Worm (Caenorhabditis elegans) whole organism, L4 larva: ENCODE results near the gene cca-1.

Source experiments
- F10B5.3 ChIP-seq: sonication (generic microtip); optimal IDR thresholded peaks from 2 replicates; lab custom pipeline; 2016; ENCODE audit warnings: mild to moderate bottlenecking, missing genetic modification characterization, missing compliant biosample characterization
- F26F4.8 ChIP-seq: fragments of 200-800 bp; sonication (Bioruptor generic); conservative IDR thresholded peaks from 2 replicates; pipeline ENCODE4 v1.3.6; 2022; ENCODE audit warnings: missing genetic modification characterization, missing compliant biosample characterization
- F37D6.2 ChIP-seq: sonication (generic microtip); optimal IDR thresholded peaks from 2 replicates; lab custom pipeline; 2016; ENCODE audit warnings: mild to moderate bottlenecking, missing genetic modification characterization, missing compliant biosample characterization
- F44E2.7 ChIP-seq: fragments of 200-800 bp; sonication (Bioruptor generic); IDR thresholded peaks from 2 replicates; pipeline ENCODE4 v2.1.2; 2022; ENCODE audit warnings: missing genetic modification characterization, missing compliant biosample characterization
- R02D3.7 ChIP-seq: fragments of 150-350 bp; sonication (generic microtip); optimal IDR thresholded peaks from 3 replicates; lab custom pipeline; 2014; ENCODE audit warnings: missing biosample characterization, missing genetic modification characterization
- T20F7.1 ChIP-seq: fragments of 200-800 bp; sonication (Bioruptor generic); optimal IDR thresholded peaks from 2 replicates; lab custom pipeline; 2018; ENCODE audit warnings: mild to moderate bottlenecking, missing genetic modification characterization, missing compliant biosample characterization
- Y105C5A.15 ChIP-seq: fragments of 200-800 bp; sonication (Bioruptor generic); IDR thresholded peaks from 2 replicates; pipeline ENCODE4 v1.3.6; 2022; ENCODE audit warnings: missing genetic modification characterization, missing compliant biosample characterization
- Y5F2A.4 ChIP-seq: fragments of 200-800 bp; sonication (Bioruptor generic); optimal IDR thresholded peaks from 2 replicates; lab custom pipeline; 2018; ENCODE audit warnings: mild to moderate bottlenecking, missing genetic modification characterization, missing compliant biosample characterization
- Y75B8A.6 ChIP-seq: fragments of 200-800 bp; sonication (Bioruptor generic); IDR thresholded peaks from 2 replicates; pipeline ENCODE4 v1.3.6; 2022; ENCODE audit warnings: missing genetic modification reagents, missing genetic modification characterization, missing compliant biosample characterization
- ZK546.5 ChIP-seq, 2 experiments: sonication (generic microtip); optimal IDR thresholded peaks; 2 replicates each; lab custom pipeline; 2017; ENCODE audit warnings: missing biosample characterization in 2 of 2, missing genetic modification characterization in 2 of 2
- aly-2 ChIP-seq: sonication (generic microtip); optimal IDR thresholded peaks from 2 replicates; lab custom pipeline; 2018; ENCODE audit warnings: missing biosample characterization, missing genetic modification characterization
- arid-1 ChIP-seq: fragments of 200-800 bp; sonication (Bioruptor generic); conservative IDR thresholded peaks from 2 replicates; pipeline ENCODE4 v1.3.6; 2022; ENCODE audit warnings: missing genetic modification reagents, missing genetic modification characterization, missing compliant biosample characterization
- ceh-20 ChIP-seq: fragments of 200-800 bp; sonication (Bioruptor generic); IDR thresholded peaks from 2 replicates; pipeline ENCODE4 v1.3.6; 2022; ENCODE audit warnings: missing genetic modification reagents, missing genetic modification characterization, missing compliant biosample characterization
- ctbp-1 ChIP-seq: fragments of 200-800 bp; sonication (Bioruptor generic); IDR thresholded peaks from 2 replicates; pipeline ENCODE4 v1.3.6; 2022; ENCODE audit warnings: missing genetic modification reagents, missing genetic modification characterization, missing compliant biosample characterization
- daf-19 ChIP-seq: fragments of 200-800 bp; sonication (Bioruptor generic); conservative IDR thresholded peaks from 2 replicates; pipeline ENCODE4 v1.3.6; 2022; ENCODE audit warnings: missing genetic modification characterization, missing compliant biosample characterization
- daf-8 ChIP-seq: fragments of 200-800 bp; sonication (Bioruptor generic); IDR thresholded peaks from 2 replicates; pipeline ENCODE4 v1.3.6; 2022; ENCODE audit warnings: missing genetic modification characterization, missing compliant biosample characterization
- duxl-1 ChIP-seq: sonication (generic microtip); optimal IDR thresholded peaks from 2 replicates; lab custom pipeline; 2016; ENCODE audit warnings: mild to moderate bottlenecking, missing genetic modification characterization, moderate library complexity, missing compliant biosample characterization; ENCODE audit not compliant: poor library complexity
- dve-1 ChIP-seq: sonication (generic microtip); optimal IDR thresholded peaks from 2 replicates; lab custom pipeline; 2017; ENCODE audit warnings: antibody characterized with exemption, mild to moderate bottlenecking, missing genetic modification characterization, missing compliant biosample characterization; ENCODE audit not compliant: insufficient read depth
- egl-27 ChIP-seq: sonication (generic microtip); optimal IDR thresholded peaks from 3 replicates; lab custom pipeline; 2017; ENCODE audit warnings: missing biosample characterization, missing genetic modification reagents, missing genetic modification characterization
- egl-43 ChIP-seq: fragments of 200-800 bp; sonication (Bioruptor generic); IDR thresholded peaks from 2 replicates; pipeline ENCODE4 v1.3.6; 2022; ENCODE audit warnings: missing genetic modification reagents, missing genetic modification characterization, missing compliant biosample characterization
- fkh-10 ChIP-seq: fragments of 150-350 bp; optimal IDR thresholded peaks from 2 replicates; lab custom pipeline; 2014; ENCODE audit warnings: missing biosample characterization, missing genetic modification reagents, missing genetic modification characterization
- hlh-30 ChIP-seq: sonication (generic microtip); optimal IDR thresholded peaks from 2 replicates; lab custom pipeline; 2017; ENCODE audit warnings: antibody characterized with exemption, mild to moderate bottlenecking, missing genetic modification characterization, missing compliant biosample characterization; ENCODE audit not compliant: insufficient read depth
- lim-7 ChIP-seq: fragments of 200-800 bp; sonication (Bioruptor generic); IDR thresholded peaks from 2 replicates; pipeline ENCODE4 v1.3.6; 2022; ENCODE audit warnings: missing genetic modification characterization, missing compliant biosample characterization
- lin-13 ChIP-seq: fragments of 150-350 bp; optimal IDR thresholded peaks from 2 replicates; lab custom pipeline; 2014; ENCODE audit warnings: missing biosample characterization, missing genetic modification reagents, missing genetic modification characterization
- lin-39 ChIP-seq: fragments of 150-350 bp; optimal IDR thresholded peaks from 2 replicates; lab custom pipeline; 2014; ENCODE audit warnings: missing biosample characterization, missing genetic modification reagents, missing genetic modification characterization
- lsy-2 ChIP-seq, 2 experiments: fragments of 150-350 bp in 1 of 2; sonication (generic microtip) in 1 of 2; optimal IDR thresholded peaks; 2 replicates each; lab custom pipeline; 2014 to 2017; ENCODE audit warnings: missing biosample characterization in 2 of 2, missing genetic modification characterization in 2 of 2
- madf-9 ChIP-seq: fragments of 200-800 bp; sonication (Bioruptor generic); conservative IDR thresholded peaks from 2 replicates; pipeline ENCODE4 v1.3.6; 2022; ENCODE audit warnings: missing genetic modification reagents, missing genetic modification characterization, missing compliant biosample characterization
- mxl-2 ChIP-seq: fragments of 200-800 bp; sonication (Bioruptor generic); conservative IDR thresholded peaks from 2 replicates; pipeline ENCODE4 v1.3.6; 2022; ENCODE audit warnings: missing genetic modification reagents, missing genetic modification characterization, missing compliant biosample characterization
- nhr-102 ChIP-seq: sonication (generic microtip); optimal IDR thresholded peaks from 2 replicates; lab custom pipeline; 2016; ENCODE audit warnings: mild to moderate bottlenecking, missing genetic modification characterization, moderate library complexity, missing compliant biosample characterization
- nhr-237 ChIP-seq: sonication (generic microtip); optimal IDR thresholded peaks from 2 replicates; lab custom pipeline; 2017; ENCODE audit warnings: missing biosample characterization, missing genetic modification characterization
- nhr-41 ChIP-seq: fragments of 200-800 bp; sonication (Bioruptor generic); IDR thresholded peaks from 2 replicates; pipeline ENCODE4 v1.3.6; 2022; ENCODE audit warnings: missing genetic modification reagents, missing genetic modification characterization, missing compliant biosample characterization
- pha-4 ChIP-seq, 2 experiments: fragments of 150-350 bp in 1 of 2; fragments of 200-800 bp in 1 of 2; sonication (Bioruptor generic) in 1 of 2; IDR thresholded peaks in 1 of 2; optimal IDR thresholded peaks in 1 of 2; 2 replicates each; pipeline versions ENCODE4 v1.3.6 to Lab custom; 2014 to 2022; ENCODE audit warnings: missing genetic modification characterization in 2 of 2, missing genetic modification reagents in 2 of 2, missing biosample characterization in 1 of 2, missing compliant biosample characterization in 1 of 2
- php-3 ChIP-seq: fragments of 200-800 bp; sonication (Bioruptor generic); IDR thresholded peaks from 2 replicates; pipeline ENCODE4 v1.3.6; 2022; ENCODE audit warnings: missing genetic modification reagents, missing genetic modification characterization, missing compliant biosample characterization
- pqm-1 ChIP-seq: sonication (generic microtip); optimal IDR thresholded peaks from 2 replicates; lab custom pipeline; 2017; ENCODE audit warnings: missing biosample characterization, missing genetic modification characterization
- sdz-12 ChIP-seq: fragments of 200-800 bp; sonication (Bioruptor generic); optimal IDR thresholded peaks from 2 replicates; lab custom pipeline; 2018; ENCODE audit warnings: mild to moderate bottlenecking, missing genetic modification characterization, missing compliant biosample characterization
- set-16 ChIP-seq: fragments of 200-800 bp; sonication (Bioruptor generic); IDR thresholded peaks from 2 replicates; pipeline ENCODE4 v1.3.6; 2022; ENCODE audit warnings: missing genetic modification reagents, missing genetic modification characterization, missing compliant biosample characterization
- snpc-1.2 ChIP-seq: fragments of 200-800 bp; sonication (Bioruptor generic); IDR thresholded peaks from 2 replicates; pipeline ENCODE4 v1.3.6; 2022; ENCODE audit warnings: missing genetic modification reagents, missing genetic modification characterization, missing compliant biosample characterization
- spr-3 ChIP-seq: fragments of 200-800 bp; sonication (Bioruptor generic); optimal IDR thresholded peaks from 2 replicates; lab custom pipeline; 2018; ENCODE audit warnings: mild to moderate bottlenecking, missing genetic modification characterization, missing compliant biosample characterization
- unc-62 ChIP-seq, 3 experiments: fragments of 150-350 bp in 1 of 3; sonication (generic microtip); optimal IDR thresholded peaks in 2 of 3; peaks in 1 of 3; 1 replicate in 1 of 3; 2 replicates in 2 of 3; lab custom pipeline; 2014 to 2017; ENCODE audit warnings: missing biosample characterization in 3 of 3, missing genetic modification characterization in 3 of 3, missing genetic modification reagents in 3 of 3, missing genotype in 1 of 3
- vab-7 ChIP-seq: fragments of 200-800 bp; sonication (Bioruptor generic); IDR thresholded peaks from 2 replicates; pipeline ENCODE4 v1.3.6; 2022; ENCODE audit warnings: missing genetic modification reagents, missing genetic modification characterization, missing compliant biosample characterization
- zfp-2 ChIP-seq: sonication (generic microtip); optimal IDR thresholded peaks from 2 replicates; lab custom pipeline; 2016; ENCODE audit warnings: mild to moderate bottlenecking, missing genetic modification characterization, missing compliant biosample characterization
- zfp-3 ChIP-seq: fragments of 200-800 bp; sonication (Bioruptor generic); conservative IDR thresholded peaks from 2 replicates; pipeline ENCODE4 v1.3.6; 2022; ENCODE audit warnings: missing genetic modification reagents, missing genetic modification characterization, missing compliant biosample characterization
- zip-2 ChIP-seq: fragments of 150-350 bp; optimal IDR thresholded peaks from 2 replicates; lab custom pipeline; 2014; ENCODE audit warnings: missing biosample characterization, missing genetic modification characterization
- ztf-11 ChIP-seq: fragments of 150-350 bp; optimal IDR thresholded peaks from 2 replicates; lab custom pipeline; 2014; ENCODE audit warnings: missing biosample characterization, missing genetic modification characterization

The cca-1 gene

ce11 chrX:7915616-7916015 lies 39.9 kb upstream of the cca-1 start:
- TF ChIP-seq spr-3 (no peak), ZK546.5 (tag; optimal IDR thresholded peaks at IDR 0.05; lab: Kevin White, UChicago) (no peak), zfp-3 (GFP tag; lab: Robert Waterston, UW) (no peak), set-16 (no peak), aly-2 (no peak), F26F4.8 (GFP tag; lab: Robert Waterston, UW) (no peak), zip-2 (tag; lab: Kevin White, UChicago) (no peak), pqm-1 (no peak)

- no peak for TF ChIP-seq set-16
- peak in 1 of 2 experiments; percentile 78 for TF ChIP-seq unc-62 (GFP tag; optimal IDR thresholded peaks at IDR 0.05 in 1 of 2; lab: Kevin White, UChicago)
- no peak for TF ChIP-seq unc-62 (tag; optimal IDR thresholded peaks at IDR 0.05; lab: Kevin White, UChicago)
Measured at ce11 chrX:7913830-7914229, 38.1 kb upstream of the cca-1 start, which contains the start of gene C39D10.7. Gene C39D10.7 (minus strand): TSS chrX:7913930.

- TF ChIP-seq T20F7.1 (peak; percentile 34), Y105C5A.15 (GFP tag; lab: Robert Waterston, UW) (no peak), F44E2.7 (GFP tag; lab: Robert Waterston, UW) (no peak), nhr-237 (tag; lab: Kevin White, UChicago) (no peak), Y5F2A.4 (GFP tag; lab: Kevin White, UChicago) (no peak), snpc-1.2 (GFP tag; lab: Robert Waterston, UW) (peak; percentile 66), arid-1 (GFP tag; lab: Robert Waterston, UW) (0 out of 2 replicates have a peak, but pooled peaks have one; percentile 49), lsy-2 (tag; optimal IDR thresholded peaks at IDR 0.05; lab: Kevin White, UChicago) (no peak), lin-13 (GFP tag; lab: Kevin White, UChicago) (peak; percentile 5), egl-27 (tag; lab: Kevin White, UChicago) (no peak), unc-62 (GFP tag; optimal IDR thresholded peaks at IDR 0.05 in 1 of 2; lab: Kevin White, UChicago) (peak in 1 of 2 experiments; percentile 96), unc-62 (tag; optimal IDR thresholded peaks at IDR 0.05; lab: Kevin White, UChicago) (no peak), ctbp-1 (GFP tag; lab: Robert Waterston, UW) (0 out of 2 replicates have a peak, but pooled peaks have one; percentile 25), mxl-2 (no peak), vab-7 (GFP tag; lab: Robert Waterston, UW) (peak; percentile 79), daf-19 (GFP tag; lab: Robert Waterston, UW) (0 out of 2 replicates have a peak, but pooled peaks have one; percentile 30), egl-43 (GFP tag; lab: Robert Waterston, UW) (peak; percentile 73), dve-1 (tag; lab: Kevin White, UChicago) (no peak), daf-8 (no peak), Y75B8A.6 (GFP tag; lab: Robert Waterston, UW) (0 out of 2 replicates have a peak, but pooled peaks have one; percentile 26), lin-39 (tag; lab: Kevin White, UChicago) (no peak), madf-9 (GFP tag; lab: Robert Waterston, UW) (peak; percentile 12; the same call in 1 of the 2 replicates), F10B5.3 (tag; lab: Kevin White, UChicago) (no peak), php-3 (GFP tag; lab: Robert Waterston, UW) (0 out of 2 replicates have a peak, but pooled peaks have one; percentile 29), hlh-30 (tag; lab: Kevin White, UChicago) (peak; percentile 16), fkh-10 (no peak), lim-7 (GFP tag; lab: Robert Waterston, UW) (peak; percentile 78), nhr-41 (GFP tag; lab: Robert Waterston, UW) (no peak), zip-2 (tag; lab: Kevin White, UChicago) (peak; percentile 53), sdz-12 (GFP tag; lab: Kevin White, UChicago) (no peak), ztf-11 (tag; lab: Kevin White, UChicago) (no peak), zfp-2 (tag; lab: Kevin White, UChicago) (no peak), pha-4 (GFP tag; IDR thresholded peaks at IDR 0.05; lab: Robert Waterston, UW) (peak; percentile 67; the same call in 1 of the 2 replicates), pha-4 (tag; optimal IDR thresholded peaks at IDR 0.05; lab: Kevin White, UChicago) (no peak), ceh-20 (no peak), F37D6.2 (tag; lab: Kevin White, UChicago) (no peak), R02D3.7 (tag; lab: Kevin White, UChicago) (no peak), nhr-102 (tag; lab: Kevin White, UChicago) (peak; percentile 33), duxl-1 (peak; percentile 36), zfp-3 (GFP tag; lab: Robert Waterston, UW) (0 out of 2 replicates have a peak, but pooled peaks have one; percentile 24)
Measured at ce11 chrX:7906430-7907014, 30.8 kb upstream of the cca-1 start, which contains the start of gene C39D10.1. Gene C39D10.1 (plus strand): TSS chrX:7906964.
